Worm (Caenorhabditis elegans): ENCODE results near the gene irld-51.

ce11 chrII:2903748-2904147, 48.8 kb downstream of the irld-51 start:
- TF ChIP-seq nhr-237 (tag; optimal IDR thresholded peaks at IDR 0.05), result no peak
- TF ChIP-seq ama-1 (optimal IDR thresholded peaks at IDR 0.05), result no peak
- no peak for TF ChIP-seq nhr-6 (tag; optimal IDR thresholded peaks at IDR 0.05)
- no peak for TF ChIP-seq lin-13 (GFP tag; optimal IDR thresholded peaks at IDR 0.05)
- TF ChIP-seq ceh-82 (tag; optimal IDR thresholded peaks at IDR 0.05), result no peak
- TF ChIP-seq unc-55 (GFP tag; optimal IDR thresholded peaks at IDR 0.05), result no peak
- TF ChIP-seq nhr-12 (tag; optimal IDR thresholded peaks at IDR 0.05), result no peak
- TF ChIP-seq unc-62 (GFP tag; optimal IDR thresholded peaks at IDR 0.05), result no peak
- no peak for TF ChIP-seq nhr-11 (tag; optimal IDR thresholded peaks at IDR 0.05)
- TF ChIP-seq fos-1 (tag; optimal IDR thresholded peaks at IDR 0.05), result no peak
- no peak for TF ChIP-seq skn-1 (tag; optimal IDR thresholded peaks at IDR 0.05)

All from whole organism, L2 larva.